Worm (Caenorhabditis elegans) whole organism, late embryonic: ENCODE data around the gene fbxa-96.

Experiments
- ama-1 ChIP-seq: fragments of 150-350 bp; optimal IDR thresholded peaks from 2 replicates; lab custom pipeline; 2014
- ceh-30 ChIP-seq: fragments of 150-350 bp; optimal IDR thresholded peaks from 2 replicates; lab custom pipeline; 2014; ENCODE audit warnings: missing biosample characterization, missing genetic modification characterization
- ceh-31 ChIP-seq: sonication (generic microtip); optimal IDR thresholded peaks from 2 replicates; lab custom pipeline; 2016; ENCODE audit warnings: missing genetic modification characterization, missing compliant biosample characterization
- dve-1 ChIP-seq: sonication (generic microtip); optimal IDR thresholded peaks from 2 replicates; lab custom pipeline; 2017; ENCODE audit warnings: antibody characterized with exemption, mild to moderate bottlenecking, missing genetic modification characterization, missing compliant biosample characterization
- elt-2 ChIP-seq: sonication (generic microtip); optimal IDR thresholded peaks from 2 replicates; lab custom pipeline; 2016; ENCODE audit warnings: missing genetic modification reagents, missing genetic modification characterization, missing compliant biosample characterization
- hlh-13 ChIP-seq: fragments of 200-800 bp; sonication (Bioruptor generic); optimal IDR thresholded peaks from 2 replicates; lab custom pipeline; 2018; ENCODE audit warnings: mild to moderate bottlenecking, missing genetic modification characterization, missing compliant biosample characterization
- hlh-15 ChIP-seq: sonication (generic microtip); optimal IDR thresholded peaks from 2 replicates; lab custom pipeline; 2016; ENCODE audit warnings: missing genetic modification characterization, missing compliant biosample characterization
- nhr-11 ChIP-seq: fragments of 150-350 bp; optimal IDR thresholded peaks from 2 replicates; lab custom pipeline; 2014; ENCODE audit warnings: missing biosample characterization, missing genetic modification characterization
- nhr-232 ChIP-seq: sonication (generic microtip); optimal IDR thresholded peaks from 2 replicates; lab custom pipeline; 2016; ENCODE audit warnings: missing genetic modification characterization, missing compliant biosample characterization
- pag-3 ChIP-seq: sonication (generic microtip); optimal IDR thresholded peaks from 2 replicates; lab custom pipeline; 2016; ENCODE audit warnings: missing compliant biosample characterization, missing genetic modification characterization, borderline replicate concordance
- pha-2 ChIP-seq: sonication (generic microtip); optimal IDR thresholded peaks from 2 replicates; lab custom pipeline; 2017; ENCODE audit warnings: mild to moderate bottlenecking, missing genetic modification characterization, missing compliant biosample characterization
- pha-4 ChIP-seq: fragments of 150-350 bp; optimal IDR thresholded peaks from 2 replicates; lab custom pipeline; 2018; ENCODE audit warnings: missing biosample characterization, missing genetic modification reagents, missing genetic modification characterization
- pqm-1 ChIP-seq: sonication (generic microtip); optimal IDR thresholded peaks from 2 replicates; lab custom pipeline; 2016; ENCODE audit warnings: missing genetic modification characterization, missing compliant biosample characterization
- pros-1 ChIP-seq: fragments of 150-350 bp; optimal IDR thresholded peaks from 2 replicates; lab custom pipeline; 2014; ENCODE audit warnings: missing biosample characterization, missing genetic modification reagents, missing genetic modification characterization

- TF ChIP-seq nhr-11 (tag; lab: Kevin White, UChicago) (no peak), ama-1 (lab: Kevin White, UChicago) (no peak), dve-1 (no peak), pha-4 (tag; lab: Kevin White, UChicago) (no peak), elt-2 (no peak), ceh-30 (tag; lab: Kevin White, UChicago) (no peak), nhr-232 (tag; lab: Kevin White, UChicago) (no peak), hlh-15 (tag; lab: Kevin White, UChicago) (no peak), pros-1 (tag; lab: Kevin White, UChicago) (no peak), ceh-31 (tag; lab: Kevin White, UChicago) (no peak), pag-3 (tag; lab: Kevin White, UChicago) (no peak), pha-2 (tag; lab: Kevin White, UChicago) (no peak), hlh-13 (GFP tag; lab: Kevin White, UChicago) (no peak), pqm-1 (tag; lab: Kevin White, UChicago) (no peak)
Measured at ce11 chrX:15027997-15028396, 32.2 kb downstream of the fbxa-96 start.
